Fruit fly (Drosophila melanogaster) whole organism, embryonic: ENCODE measurements around the gene Ubi-p5E.

ENCODE experiments used
- Asciz ChIP-seq: fragments of 200-800 bp; sonication (Bioruptor generic); optimal IDR thresholded peaks from 2 replicates; lab custom pipeline; 2017; ENCODE audit warnings: missing biosample characterization, mild to moderate bottlenecking, missing genetic modification characterization, missing genetic modification reagents
- Atf6 ChIP-seq: fragments of 200-800 bp; sonication (Bioruptor generic); IDR thresholded peaks from 2 replicates; pipeline ENCODE4 v1.3.6; 2022; ENCODE audit warnings: missing biosample characterization, missing genetic modification characterization
- B-H2 ChIP-seq: fragments of 200-800 bp; sonication (Bioruptor generic); optimal IDR thresholded peaks from 2 replicates; lab custom pipeline; 2018; ENCODE audit warnings: missing biosample characterization, mild to moderate bottlenecking, missing genetic modification characterization
- Bgb ChIP-seq: fragments of 200-800 bp; sonication (Bioruptor generic); IDR thresholded peaks from 2 replicates; pipeline ENCODE4 v1.3.6; 2022; ENCODE audit warnings: missing biosample characterization, missing genetic modification characterization; ENCODE audit not compliant: partially characterized antibody
- CG10147 ChIP-seq: fragments of 200-800 bp; sonication (Bioruptor generic); optimal IDR thresholded peaks from 2 replicates; lab custom pipeline; 2019; ENCODE audit warnings: missing biosample characterization, mild to moderate bottlenecking, missing genetic modification characterization, moderate library complexity
- CG10543 ChIP-seq: fragments of 200-800 bp; sonication (Bioruptor generic); optimal IDR thresholded peaks from 3 replicates; lab custom pipeline; 2017; ENCODE audit warnings: missing biosample characterization, mild to moderate bottlenecking, missing genetic modification characterization, moderate library complexity
- CG11398 ChIP-seq: fragments of 200-800 bp; sonication (Bioruptor generic); optimal IDR thresholded peaks from 2 replicates; lab custom pipeline; 2016; ENCODE audit warnings: missing biosample characterization, missing genetic modification characterization
- CG11696 ChIP-seq: fragments of 200-800 bp; sonication (Bioruptor generic); IDR thresholded peaks from 2 replicates; pipeline ENCODE4 v1.3.6; 2022; ENCODE audit warnings: missing biosample characterization, missing genetic modification characterization
- CG12155 ChIP-seq: fragments of 200-800 bp; sonication (Bioruptor generic); optimal IDR thresholded peaks from 3 replicates; lab custom pipeline; 2016; ENCODE audit warnings: missing biosample characterization, missing genetic modification characterization
- CG12659 ChIP-seq: fragments of 200-800 bp; sonication (Bioruptor generic); optimal IDR thresholded peaks from 3 replicates; lab custom pipeline; 2017; ENCODE audit warnings: mild to moderate bottlenecking, missing biosample characterization, missing genetic modification reagents, missing genetic modification characterization
- CG14710 ChIP-seq: fragments of 200-800 bp; sonication (Bioruptor generic); optimal IDR thresholded peaks from 3 replicates; lab custom pipeline; 2019; ENCODE audit warnings: missing biosample characterization, mild to moderate bottlenecking, missing genetic modification characterization, moderate library complexity
- CG17186 ChIP-seq: fragments of 200-800 bp; sonication (Bioruptor generic); optimal IDR thresholded peaks from 3 replicates; lab custom pipeline; 2017; ENCODE audit warnings: missing biosample characterization, missing genetic modification reagents, missing genetic modification characterization
- CG17829 ChIP-seq: fragments of 200-800 bp; optimal IDR thresholded peaks from 2 replicates; lab custom pipeline; 2019; ENCODE audit warnings: missing biosample characterization, mild to moderate bottlenecking, missing genetic modification characterization, moderate library complexity
- CG30431 ChIP-seq: fragments of 200-800 bp; sonication (Bioruptor generic); optimal IDR thresholded peaks from 2 replicates; lab custom pipeline; 2017; ENCODE audit warnings: missing biosample characterization, missing genetic modification characterization
- CG3163 ChIP-seq: fragments of 200-800 bp; sonication (Bioruptor generic); optimal IDR thresholded peaks from 3 replicates; lab custom pipeline; 2016; ENCODE audit warnings: missing biosample characterization, missing genetic modification characterization
- CG3281 ChIP-seq: fragments of 200-800 bp; sonication (Bioruptor generic); optimal IDR thresholded peaks from 3 replicates; lab custom pipeline; 2017; ENCODE audit warnings: missing biosample characterization, mild to moderate bottlenecking, missing genetic modification characterization
- CG4328 ChIP-seq: fragments of 200-800 bp; sonication (Bioruptor generic); optimal IDR thresholded peaks from 3 replicates; lab custom pipeline; 2017; ENCODE audit warnings: missing biosample characterization, missing genetic modification reagents, missing genetic modification characterization
- CG4820 ChIP-seq: fragments of 200-800 bp; sonication (Bioruptor generic); optimal IDR thresholded peaks from 3 replicates; lab custom pipeline; 2016; ENCODE audit warnings: missing biosample characterization, missing genetic modification characterization
- CG8089 ChIP-seq: fragments of 200-800 bp; sonication (Bioruptor generic); optimal IDR thresholded peaks from 3 replicates; lab custom pipeline; 2016; ENCODE audit warnings: missing biosample characterization, missing genetic modification characterization
- CG9797 ChIP-seq: fragments of 200-800 bp; sonication (Bioruptor generic); optimal IDR thresholded peaks from 3 replicates; lab custom pipeline; 2018; ENCODE audit warnings: missing biosample characterization, mild to moderate bottlenecking, missing genetic modification characterization
- CG9932 ChIP-seq: fragments of 200-800 bp; sonication (Bioruptor generic); IDR thresholded peaks from 2 replicates; pipeline ENCODE4 v1.3.6; 2022; ENCODE audit warnings: missing biosample characterization, missing genetic modification characterization
- Deaf1 ChIP-seq: fragments of 200-800 bp; optimal IDR thresholded peaks from 3 replicates; lab custom pipeline; 2019; ENCODE audit warnings: missing biosample characterization, mild to moderate bottlenecking, missing genetic modification characterization, moderate library complexity
- Eip74EF ChIP-seq, 2 experiments: fragments of 200-800 bp in 1 of 2; fragments of >200 bp in 1 of 2; sonication (Bioruptor generic) in 1 of 2; optimal IDR thresholded peaks; 2 replicates each; lab custom pipeline; 2017 to 2019; ENCODE audit warnings: missing biosample characterization in 2 of 2, missing genetic modification characterization in 2 of 2, mild to moderate bottlenecking in 1 of 2, moderate library complexity in 1 of 2
- HLH3B ChIP-seq: fragments of 200-800 bp; sonication (Bioruptor generic); IDR thresholded peaks from 2 replicates; pipeline ENCODE4 v1.3.6; 2022; ENCODE audit warnings: missing biosample characterization, missing genetic modification characterization
- Nf-YB ChIP-seq: fragments of 200-800 bp; sonication (Bioruptor generic); optimal IDR thresholded peaks from 3 replicates; lab custom pipeline; 2019; ENCODE audit warnings: missing biosample characterization, mild to moderate bottlenecking, missing genetic modification characterization, moderate library complexity
- Oaz ChIP-seq: fragments of 200-800 bp; sonication (Bioruptor generic); IDR thresholded peaks from 2 replicates; pipeline ENCODE4 v1.3.6; 2022; ENCODE audit warnings: missing biosample characterization, missing genetic modification characterization
- Scr ChIP-seq: fragments of 200-800 bp; sonication (Bioruptor generic); IDR thresholded peaks from 2 replicates; pipeline ENCODE4 v1.3.6; 2022; ENCODE audit warnings: missing biosample characterization, missing genetic modification characterization; ENCODE audit not compliant: partially characterized antibody
- Side ChIP-seq: fragments of 200-800 bp; sonication (Bioruptor generic); optimal IDR thresholded peaks from 2 replicates; lab custom pipeline; 2016; ENCODE audit warnings: missing biosample characterization, missing genetic modification characterization
- Stat92E ChIP-seq, 3 experiments: fragments of >200 bp in 2 of 3; fragments of 200-800 bp in 1 of 3; sonication (Bioruptor generic) in 1 of 3; optimal IDR thresholded peaks; 2 replicates each; lab custom pipeline; 2017 to 2019; ENCODE audit warnings: missing biosample characterization in 3 of 3, missing genetic modification characterization in 3 of 3, mild to moderate bottlenecking in 1 of 3, moderate library complexity in 1 of 3
- al ChIP-seq: fragments of 200-800 bp; sonication (Bioruptor generic); IDR thresholded peaks from 2 replicates; pipeline ENCODE4 v1.3.6; 2022; ENCODE audit warnings: missing biosample characterization, missing genetic modification characterization
- aop ChIP-seq: fragments of 200-800 bp; sonication (Bioruptor generic); IDR thresholded peaks from 2 replicates; pipeline ENCODE4 v1.3.6; 2022; ENCODE audit warnings: missing biosample characterization, missing genetic modification characterization
- bsh ChIP-seq, 2 experiments: fragments of 200-800 bp; sonication (Bioruptor generic); optimal IDR thresholded peaks; 2 replicates each; lab custom pipeline; 2017 to 2018; ENCODE audit warnings: mild to moderate bottlenecking in 2 of 2, missing biosample characterization in 2 of 2, missing genetic modification characterization in 2 of 2, moderate library complexity in 1 of 2
- gce ChIP-seq: fragments of 200-800 bp; sonication (Bioruptor generic); IDR thresholded peaks from 3 replicates; pipeline ENCODE4 v1.3.6; 2022; ENCODE audit warnings: missing biosample characterization, missing genetic modification characterization
- gcm2 ChIP-seq: fragments of 200-800 bp; sonication (Bioruptor generic); optimal IDR thresholded peaks from 2 replicates; lab custom pipeline; 2016; ENCODE audit warnings: missing biosample characterization, missing genetic modification characterization
- her ChIP-seq: fragments of 200-800 bp; sonication (Bioruptor generic); optimal IDR thresholded peaks from 2 replicates; lab custom pipeline; 2016; ENCODE audit warnings: missing biosample characterization, missing genetic modification characterization
- klu ChIP-seq: fragments of 200-800 bp; sonication (Bioruptor generic); IDR thresholded peaks from 2 replicates; pipeline ENCODE4 v1.3.6; 2022; ENCODE audit warnings: missing biosample characterization, missing genetic modification characterization
- kni ChIP-seq: fragments of 200-800 bp; sonication (Bioruptor generic); optimal IDR thresholded peaks from 3 replicates; lab custom pipeline; 2017; ENCODE audit warnings: mild to moderate bottlenecking, missing biosample characterization, missing genetic modification reagents, missing genetic modification characterization
- lbe ChIP-seq: fragments of 200-800 bp; sonication (Bioruptor generic); optimal IDR thresholded peaks from 2 replicates; lab custom pipeline; 2016; ENCODE audit warnings: missing biosample characterization, mild to moderate bottlenecking, missing genetic modification characterization
- lilli ChIP-seq: fragments of 200-800 bp; sonication (Bioruptor generic); optimal IDR thresholded peaks from 3 replicates; lab custom pipeline; 2016; ENCODE audit warnings: missing biosample characterization, missing genetic modification characterization
- lola ChIP-seq, 3 experiments: fragments of >200 bp in 2 of 3; fragments of 200-800 bp in 1 of 3; sonication (Bioruptor generic) in 1 of 3; optimal IDR thresholded peaks; 2 replicates each; lab custom pipeline; 2017 to 2019; ENCODE audit warnings: missing biosample characterization in 3 of 3, missing genetic modification characterization in 3 of 3, mild to moderate bottlenecking in 1 of 3, moderate library complexity in 1 of 3
- nau ChIP-seq: fragments of 200-800 bp; sonication (Bioruptor generic); optimal IDR thresholded peaks from 3 replicates; lab custom pipeline; 2017; ENCODE audit warnings: missing biosample characterization, mild to moderate bottlenecking, missing genetic modification characterization, missing genetic modification reagents
- nerfin-1 ChIP-seq: fragments of 200-800 bp; sonication (Bioruptor generic); optimal IDR thresholded peaks from 3 replicates; lab custom pipeline; 2019; ENCODE audit warnings: missing biosample characterization, mild to moderate bottlenecking, missing genetic modification characterization, moderate library complexity
- oc ChIP-seq: fragments of 200-800 bp; sonication (Bioruptor generic); optimal IDR thresholded peaks from 2 replicates; lab custom pipeline; 2018; ENCODE audit warnings: missing biosample characterization, mild to moderate bottlenecking, missing genetic modification characterization, moderate library complexity
- psq ChIP-seq: fragments of 200-800 bp; sonication (Bioruptor generic); optimal IDR thresholded peaks from 2 replicates; lab custom pipeline; 2017; ENCODE audit warnings: missing biosample characterization, missing genetic modification characterization
- ranshi ChIP-seq: fragments of 200-800 bp; sonication (Bioruptor generic); IDR thresholded peaks from 2 replicates; pipeline ENCODE4 v1.3.6; 2022; ENCODE audit warnings: missing biosample characterization, missing genetic modification characterization
- sd ChIP-seq: fragments of 200-800 bp; sonication (Bioruptor generic); optimal IDR thresholded peaks from 3 replicates; lab custom pipeline; 2018; ENCODE audit warnings: missing biosample characterization, mild to moderate bottlenecking, missing genetic modification characterization, moderate library complexity
- sr ChIP-seq: fragments of 200-800 bp; sonication (Bioruptor generic); IDR thresholded peaks from 3 replicates; pipeline ENCODE4 v1.3.6; 2022; ENCODE audit warnings: missing biosample characterization, missing genetic modification characterization
- ssp ChIP-seq: fragments of 200-800 bp; sonication (Bioruptor generic); IDR thresholded peaks from 2 replicates; pipeline ENCODE4 v1.3.6; 2022; ENCODE audit warnings: missing biosample characterization, missing genetic modification characterization
- tx ChIP-seq: fragments of 200-800 bp; sonication (Bioruptor generic); optimal IDR thresholded peaks from 2 replicates; lab custom pipeline; 2016; ENCODE audit warnings: missing biosample characterization, missing genetic modification characterization

Ubi-p5E gene

dm6 chrX:6263614-6264130, 15.8 kb downstream of the Ubi-p5E start (continued):
- TF ChIP-seq Nf-YB = peak; percentile 49
- peak; percentile 84 for TF ChIP-seq Atf6 (GFP tag; lab: Robert Waterston, UW)
- no peak for TF ChIP-seq psq (GFP tag; lab: Kevin White, UChicago)
- TF ChIP-seq B-H2 (GFP tag; lab: Kevin White, UChicago) = peak; percentile 51
- peak; percentile 71 for TF ChIP-seq CG17829 (tag; lab: Kevin White, UChicago)
- TF ChIP-seq sd = peak; percentile 97
- peak; percentile 47; the same call in 1 of the 2 replicates for TF ChIP-seq ranshi
- peak in 1 of 2 experiments; percentile 82 for TF ChIP-seq Eip74EF (GFP tag; optimal IDR thresholded peaks at IDR 0.05; lab: Kevin White, UChicago)
- TF ChIP-seq nau = peak; percentile 85
- peak; percentile 55 for TF ChIP-seq HLH3B
- TF ChIP-seq aop (GFP tag; lab: Robert Waterston, UW) = no peak
- no peak for TF ChIP-seq CG9797 (GFP tag; lab: Kevin White, UChicago)
- peak; percentile 60 for TF ChIP-seq CG4820
- peak; percentile 63 for TF ChIP-seq Deaf1
- peak; percentile 41 for TF ChIP-seq Side
- TF ChIP-seq al = peak; percentile 54; the same call in 1 of the 2 replicates
- no peak for TF ChIP-seq Scr (GFP tag; lab: Robert Waterston, UW)
- TF ChIP-seq her = no peak
- peak; percentile 49; the same call in 1 of the 3 replicates for TF ChIP-seq gce (GFP tag; lab: Robert Waterston, UW)
- no peak for TF ChIP-seq kni
- peak in 1 of 2 experiments; percentile 60 for TF ChIP-seq bsh (GFP tag; optimal IDR thresholded peaks at IDR 0.05; lab: Kevin White, UChicago)
- 0 out of 2 replicates have a peak, but pooled peaks have one; percentile 49 for TF ChIP-seq klu (GFP tag; lab: Robert Waterston, UW)
- TF ChIP-seq CG4328 = peak; percentile 58
- TF ChIP-seq CG11696 (GFP tag; lab: Robert Waterston, UW) = peak; percentile 86
- TF ChIP-seq CG14710 (tag; lab: Kevin White, UChicago) = peak; percentile 47
- no peak for TF ChIP-seq CG8089
- TF ChIP-seq lilli (GFP tag; lab: Kevin White, UChicago) = peak; percentile 75
- TF ChIP-seq nerfin-1 (tag; lab: Kevin White, UChicago) = peak; percentile 72
- peak; percentile 87 for TF ChIP-seq CG10147 (GFP tag; lab: Kevin White, UChicago)
- TF ChIP-seq sr (GFP tag; lab: Robert Waterston, UW) = peak; percentile 15; the same call in 1 of the 3 replicates
- no peak for TF ChIP-seq Bgb
- no peak for TF ChIP-seq tx (GFP tag; lab: Kevin White, UChicago)
- TF ChIP-seq ssp = peak; percentile 37; the same call in 1 of the 2 replicates
- TF ChIP-seq lola (GFP tag; optimal IDR thresholded peaks at IDR 0.05; lab: Kevin White, UChicago) = peak in 1 of 3 experiments; percentile 25
- TF ChIP-seq CG10543 = peak; percentile 86
- peak; percentile 26 for TF ChIP-seq CG11398 (GFP tag; lab: Kevin White, UChicago)
- no peak for TF ChIP-seq Stat92E (GFP tag; optimal IDR thresholded peaks at IDR 0.05; lab: Kevin White, UChicago)
- TF ChIP-seq Asciz = peak; percentile 78
- TF ChIP-seq oc (tag; lab: Kevin White, UChicago) = peak; percentile 27
- TF ChIP-seq CG3163 (GFP tag; lab: Kevin White, UChicago) = no peak
- TF ChIP-seq Oaz = no peak
- peak; percentile 50 for TF ChIP-seq CG12155 (GFP tag; lab: Kevin White, UChicago)
- TF ChIP-seq CG12659 = peak; percentile 85
- TF ChIP-seq gcm2 (GFP tag; lab: Kevin White, UChicago) = peak; percentile 6
- peak; percentile 32 for TF ChIP-seq CG30431 (GFP tag; lab: Kevin White, UChicago)
- TF ChIP-seq CG17186 (GFP tag; lab: Kevin White, UChicago) = peak; percentile 17
- no peak for TF ChIP-seq lbe
- peak; percentile 48; the same call in 1 of the 2 replicates for TF ChIP-seq CG9932 (GFP tag; lab: Robert Waterston, UW)
- TF ChIP-seq CG3281 (GFP tag; lab: Kevin White, UChicago) = peak; percentile 91
